Fruit fly (Drosophila melanogaster) whole organism: ENCODE measurements around the gene CG11550.

Source experiments
- CG8478 ChIP-seq: fragments of >200 bp; optimal IDR thresholded peaks from 2 replicates; lab custom pipeline; 2018; ENCODE audit warnings: inconsistent platforms
- Dll ChIP-seq: fragments of >200 bp; optimal IDR thresholded peaks from 2 replicates; lab custom pipeline; 2017
- EcR ChIP-seq, 2 experiments: fragments of >200 bp; optimal IDR thresholded peaks; 2 replicates each; lab custom pipeline; 2017; ENCODE audit warnings: missing biosample characterization in 2 of 2, missing genetic modification characterization in 2 of 2, missing genetic modification reagents in 2 of 2
- pan ChIP-seq: fragments of >200 bp; optimal IDR thresholded peaks from 2 replicates; lab custom pipeline; 2017
- psq ChIP-seq: fragments of >200 bp; optimal IDR thresholded peaks from 2 replicates; lab custom pipeline; 2017
- usp ChIP-seq: fragments of >200 bp; optimal IDR thresholded peaks from 2 replicates; lab custom pipeline; 2017; ENCODE audit warnings: missing biosample characterization, missing genetic modification characterization, mixed read lengths

The CG11550 gene

DNA sequence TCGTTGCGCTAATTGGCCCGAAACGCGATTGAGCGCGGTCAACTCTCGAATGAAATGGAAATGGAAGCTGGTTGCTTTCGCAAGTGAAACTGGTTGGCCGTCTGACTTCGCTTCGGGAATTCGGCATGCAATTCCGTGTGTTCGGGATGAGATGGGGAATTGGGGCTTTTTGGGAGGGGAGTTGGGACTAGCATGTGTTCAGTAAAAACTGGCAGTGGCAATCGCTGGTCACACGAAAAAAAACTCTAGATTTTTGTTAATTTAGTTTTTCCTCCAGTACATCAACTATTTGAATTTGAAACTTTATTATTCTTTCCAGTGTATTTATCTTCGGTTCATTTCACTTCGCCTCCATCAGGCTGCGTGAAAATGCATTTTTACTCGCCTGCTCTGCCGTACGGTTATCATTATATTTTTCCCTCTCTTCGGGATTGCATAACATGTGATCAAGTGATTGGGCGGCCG is at the start of gene CG11550:
Gene CG11550 (minus strand): TSS at position 51 of the 465 bp plus-strand sequence.
- TF ChIP-seq CG8478 (lab: Kevin White, UChicago) (no peak), EcR (GFP tag; optimal IDR thresholded peaks at IDR 0.05; lab: Kevin White, UChicago) (no peak), usp (GFP tag; lab: Kevin White, UChicago) (no peak), psq (lab: Kevin White, UChicago) (no peak), pan (lab: Kevin White, UChicago) (no peak), Dll (no peak)

- TF ChIP-seq usp (GFP tag; lab: Kevin White, UChicago) (no peak), Dll (no peak), CG8478 (lab: Kevin White, UChicago) (no peak), EcR (GFP tag; optimal IDR thresholded peaks at IDR 0.05; lab: Kevin White, UChicago) (no peak), psq (lab: Kevin White, UChicago) (no peak), pan (lab: Kevin White, UChicago) (no peak)
These were observed 48.1 kb upstream of the CG11550 start for dm6 chr3R:31727773-31728172.

DNA sequence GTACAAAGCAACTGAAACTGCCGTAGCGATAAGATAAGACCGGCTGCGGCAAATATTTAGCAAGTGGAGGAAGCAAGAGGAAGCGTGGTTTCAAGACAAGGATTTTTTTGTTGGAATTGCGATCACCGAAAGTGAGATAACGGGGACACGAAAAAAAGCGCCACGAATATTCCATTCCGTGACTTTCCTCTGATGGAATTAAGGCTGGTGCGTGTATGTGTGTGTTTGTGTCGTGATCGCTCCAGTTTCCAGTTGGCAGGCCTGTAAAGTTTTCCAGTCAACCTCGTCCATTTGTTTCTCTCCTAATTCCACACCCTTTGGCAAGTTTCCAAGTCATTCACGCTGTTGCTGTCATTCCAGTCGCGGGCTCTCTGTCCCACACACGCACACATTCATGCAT is 46.6 kb upstream of the CG11550 start:
- TF ChIP-seq pan (lab: Kevin White, UChicago) = no peak
- no peak for TF ChIP-seq psq (lab: Kevin White, UChicago)
- TF ChIP-seq usp (GFP tag; lab: Kevin White, UChicago) = no peak
- no peak for TF ChIP-seq Dll
- TF ChIP-seq EcR (GFP tag; optimal IDR thresholded peaks at IDR 0.05; lab: Kevin White, UChicago) = no peak
- TF ChIP-seq CG8478 (lab: Kevin White, UChicago) = no peak

dm6 chr3R:31725486-31726227 is 46.0 kb upstream of the CG11550 start:
- TF ChIP-seq Dll = peak; percentile 32
- TF ChIP-seq pan (lab: Kevin White, UChicago) = no peak

- TF ChIP-seq psq (lab: Kevin White, UChicago) (no peak), EcR (GFP tag; optimal IDR thresholded peaks at IDR 0.05; lab: Kevin White, UChicago) (peak in 1 of 2 experiments; percentile 52), pan (lab: Kevin White, UChicago) (no peak), CG8478 (lab: Kevin White, UChicago) (no peak), usp (GFP tag; lab: Kevin White, UChicago) (no peak), Dll (peak; percentile 91)
These were observed 45.1 kb upstream of the CG11550 start for dm6 chr3R:31724580-31725320.

- no peak for TF ChIP-seq CG8478 (lab: Kevin White, UChicago)
- no peak for TF ChIP-seq EcR (GFP tag; optimal IDR thresholded peaks at IDR 0.05; lab: Kevin White, UChicago)
- TF ChIP-seq psq (lab: Kevin White, UChicago) = no peak
- no peak for TF ChIP-seq Dll
- TF ChIP-seq pan (lab: Kevin White, UChicago) = no peak
These were observed 44.5 kb upstream of the CG11550 start for dm6 chr3R:31724136-31724535.

dm6 chr3R:31723206-31723933 is 43.7 kb upstream of the CG11550 start:
- TF ChIP-seq EcR (GFP tag; optimal IDR thresholded peaks at IDR 0.05; lab: Kevin White, UChicago) (no peak), CG8478 (lab: Kevin White, UChicago) (no peak), pan (lab: Kevin White, UChicago) (no peak), Dll (no peak), usp (GFP tag; lab: Kevin White, UChicago) (no peak), psq (lab: Kevin White, UChicago) (no peak)

DNA sequence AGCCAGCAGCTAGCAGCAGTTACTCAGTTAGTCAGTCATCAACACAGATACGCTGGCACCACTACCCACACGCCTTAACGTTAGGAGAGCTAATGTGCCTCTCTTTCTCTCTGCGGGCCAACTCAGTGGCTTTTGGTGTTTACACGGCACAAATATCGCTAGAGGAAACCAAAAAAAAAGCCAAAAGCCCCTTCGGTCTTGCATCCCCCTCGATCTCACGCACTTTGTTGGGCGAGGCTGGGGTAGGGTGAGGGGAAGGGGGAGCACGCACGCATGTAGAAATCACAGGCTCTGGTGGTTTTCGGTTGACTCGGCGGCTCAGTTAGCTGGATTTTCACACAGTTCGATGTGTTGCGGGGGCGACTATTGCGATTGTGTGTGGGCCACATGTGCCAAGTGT is 42.3 kb upstream of the CG11550 start:
- TF ChIP-seq psq (lab: Kevin White, UChicago) = no peak
- no peak for TF ChIP-seq EcR (GFP tag; optimal IDR thresholded peaks at IDR 0.05; lab: Kevin White, UChicago)
- no peak for TF ChIP-seq Dll
- TF ChIP-seq usp (GFP tag; lab: Kevin White, UChicago) = no peak
- TF ChIP-seq CG8478 (lab: Kevin White, UChicago) = no peak
- no peak for TF ChIP-seq pan (lab: Kevin White, UChicago)

DNA sequence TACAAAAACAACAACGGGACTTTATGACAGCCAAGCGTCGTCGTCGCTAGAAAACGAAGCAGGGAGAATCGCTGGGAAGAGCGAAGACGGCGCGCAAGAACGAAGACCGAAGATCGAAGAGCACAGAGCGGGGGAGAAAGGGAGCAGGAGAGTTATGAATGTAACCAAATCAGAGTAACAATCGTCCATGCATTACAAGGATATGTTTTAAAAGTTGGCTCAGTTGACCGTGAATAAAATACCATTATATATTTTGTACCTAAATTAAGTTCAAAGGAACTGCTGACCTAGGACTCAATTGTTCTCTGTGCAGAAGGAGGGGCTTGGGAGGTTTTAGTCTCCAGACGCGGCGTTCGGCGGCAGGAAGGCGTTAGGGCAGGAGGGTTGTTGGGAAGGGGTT is 41.8 kb upstream of the CG11550 start:
- no peak for TF ChIP-seq Dll
- TF ChIP-seq psq (lab: Kevin White, UChicago) = no peak
- TF ChIP-seq CG8478 (lab: Kevin White, UChicago) = no peak
- no peak for TF ChIP-seq EcR (GFP tag; optimal IDR thresholded peaks at IDR 0.05; lab: Kevin White, UChicago)
- no peak for TF ChIP-seq pan (lab: Kevin White, UChicago)
- TF ChIP-seq usp (GFP tag; lab: Kevin White, UChicago) = no peak

DNA sequence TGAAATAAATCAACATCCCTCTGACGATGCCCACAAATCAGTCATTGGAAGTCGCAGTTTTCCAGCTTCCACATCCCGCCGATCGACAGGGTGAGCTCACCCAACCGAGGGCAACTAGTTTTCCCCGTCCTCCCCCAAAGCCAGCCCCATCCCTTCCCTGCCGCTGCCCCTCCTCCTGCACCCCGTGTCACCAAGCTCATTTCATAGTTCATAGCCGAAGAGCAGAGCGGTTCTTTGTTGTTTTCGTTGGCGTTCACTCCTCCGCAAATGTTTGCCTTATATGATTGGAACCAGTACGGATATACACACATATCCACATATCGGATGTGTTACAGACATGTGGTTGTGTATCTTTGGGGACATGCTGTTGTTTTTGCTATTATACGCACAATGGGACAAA is 40.4 kb upstream of the CG11550 start:
- TF ChIP-seq CG8478 (lab: Kevin White, UChicago) (no peak), psq (lab: Kevin White, UChicago) (no peak), usp (GFP tag; lab: Kevin White, UChicago) (no peak), pan (lab: Kevin White, UChicago) (no peak), Dll (no peak), EcR (GFP tag; optimal IDR thresholded peaks at IDR 0.05; lab: Kevin White, UChicago) (no peak)

dm6 chr3R:31719497-31719896 is 39.8 kb upstream of the CG11550 start:
- TF ChIP-seq pan (lab: Kevin White, UChicago) = no peak
- no peak for TF ChIP-seq EcR (GFP tag; optimal IDR thresholded peaks at IDR 0.05; lab: Kevin White, UChicago)
- TF ChIP-seq CG8478 (lab: Kevin White, UChicago) = no peak
- no peak for TF ChIP-seq usp (GFP tag; lab: Kevin White, UChicago)
- no peak for TF ChIP-seq Dll
- TF ChIP-seq psq (lab: Kevin White, UChicago) = no peak
